Worm (Caenorhabditis elegans) whole organism, young adult: ENCODE measurements around the gene W10C6.2.

ENCODE experiments used
- C17E4.6 ChIP-seq: fragments of 200-800 bp; sonication (Bioruptor generic); IDR thresholded peaks from 2 replicates; pipeline ENCODE4 v1.3.6; 2022; ENCODE audit warnings: missing genetic modification reagents, missing genetic modification characterization, missing compliant biosample characterization
- F55B11.4 ChIP-seq: sonication (generic microtip); optimal IDR thresholded peaks from 2 replicates; lab custom pipeline; 2016; ENCODE audit warnings: missing compliant biosample characterization, missing genetic modification characterization, borderline replicate concordance; ENCODE audit not compliant: insufficient read depth
- K12H6.12 ChIP-seq: fragments of 200-800 bp; sonication (Bioruptor generic); optimal IDR thresholded peaks from 2 replicates; lab custom pipeline; 2018; ENCODE audit warnings: mild to moderate bottlenecking, missing genetic modification characterization, missing compliant biosample characterization
- Y67H2A.10 ChIP-seq: fragments of 200-800 bp; sonication (Bioruptor generic); conservative IDR thresholded peaks from 2 replicates; pipeline ENCODE4 v1.3.6; 2022; ENCODE audit warnings: missing genetic modification reagents, missing genetic modification characterization, missing compliant biosample characterization
- attf-5 ChIP-seq: fragments of 200-800 bp; sonication (Bioruptor generic); optimal IDR thresholded peaks from 2 replicates; lab custom pipeline; 2018; ENCODE audit warnings: mild to moderate bottlenecking, missing genetic modification characterization, missing compliant biosample characterization
- attf-6 ChIP-seq: fragments of 200-800 bp; sonication (Bioruptor generic); IDR thresholded peaks from 2 replicates; pipeline ENCODE4 v1.3.6; 2022; ENCODE audit warnings: missing genetic modification reagents, missing genetic modification characterization, missing compliant biosample characterization
- egl-44 ChIP-seq: fragments of 200-800 bp; sonication (Bioruptor generic); IDR thresholded peaks from 2 replicates; pipeline ENCODE4 v1.3.6; 2022; ENCODE audit warnings: missing genetic modification reagents, missing genetic modification characterization, missing compliant biosample characterization
- hmg-1.2 ChIP-seq: fragments of 200-800 bp; sonication (Bioruptor generic); IDR thresholded peaks from 2 replicates; pipeline ENCODE4 v1.3.6; 2022; ENCODE audit warnings: missing genetic modification reagents, missing genetic modification characterization, missing compliant biosample characterization
- lir-1 ChIP-seq: fragments of 200-800 bp; sonication (Bioruptor generic); conservative IDR thresholded peaks from 2 replicates; pipeline ENCODE4 v1.3.6; 2022; ENCODE audit warnings: missing genetic modification reagents, missing genetic modification characterization, missing compliant biosample characterization
- nfya-1 ChIP-seq: sonication (generic microtip); optimal IDR thresholded peaks from 2 replicates; lab custom pipeline; 2017; ENCODE audit warnings: antibody characterized with exemption, missing compliant biosample characterization, missing genetic modification characterization, borderline replicate concordance; ENCODE audit not compliant: insufficient read depth
- nhr-80 ChIP-seq: sonication (generic microtip); optimal IDR thresholded peaks from 2 replicates; lab custom pipeline; 2016; ENCODE audit warnings: missing genetic modification characterization, missing compliant biosample characterization
- snpc-4 ChIP-seq, 5 experiments: fragments of 150-350 bp in 1 of 5; sonication (generic microtip) in 4 of 5; optimal IDR thresholded peaks; 2 replicates each; lab custom pipeline; 2014 to 2018; ENCODE audit warnings: missing genetic modification characterization in 5 of 5, missing biosample characterization in 3 of 5, antibody characterized with exemption in 2 of 5, mild to moderate bottlenecking in 2 of 5, missing compliant biosample characterization in 2 of 5, missing genotype in 2 of 5, moderate library complexity in 2 of 5, missing genetic modification reagents in 1 of 5
- xnd-1 ChIP-seq: sonication (generic microtip); optimal IDR thresholded peaks from 2 replicates; lab custom pipeline; 2016; ENCODE audit warnings: missing genotype, missing genetic modification reagents, missing genetic modification characterization, missing compliant biosample characterization

- TF ChIP-seq F55B11.4 (tag; lab: Kevin White, UChicago), result no peak
- no peak for TF ChIP-seq nfya-1
- TF ChIP-seq lir-1 (GFP tag; lab: Robert Waterston, UW), result no peak
- TF ChIP-seq xnd-1 (tag; lab: Kevin White, UChicago), result no peak
- peak; percentile 32 for TF ChIP-seq nhr-80 (tag; lab: Kevin White, UChicago)
- TF ChIP-seq snpc-4 (GFP tag; optimal IDR thresholded peaks at IDR 0.05; lab: Kevin White, UChicago), result no peak
- peak in 3 of 4 experiments; percentile 17 to 70 (median 49) for TF ChIP-seq snpc-4 (tag; optimal IDR thresholded peaks at IDR 0.05; lab: Kevin White, UChicago)
- peak; percentile 46 for TF ChIP-seq K12H6.12 (tag; lab: Kevin White, UChicago)
- peak; percentile 42; the same call in 1 of the 2 replicates for TF ChIP-seq hmg-1.2
- TF ChIP-seq egl-44 (GFP tag; lab: Robert Waterston, UW), result no peak
- no peak for TF ChIP-seq C17E4.6 (GFP tag; lab: Robert Waterston, UW)
- peak; percentile 89 for TF ChIP-seq attf-5 (GFP tag; lab: Kevin White, UChicago)
- no peak for TF ChIP-seq attf-6 (GFP tag; lab: Robert Waterston, UW)
- no peak for TF ChIP-seq Y67H2A.10 (GFP tag; lab: Robert Waterston, UW)
These were observed 24.4 kb downstream of the W10C6.2 start, which contains the start of the genes rpl-36.A and nuo-1 for ce11 chrII:11097154-11097887.
